Worm (Caenorhabditis elegans): ENCODE results near the gene ZK1307.1.

Gene ZK1307.1

ce11 chrII:9621913-9622348 lies 33.4 kb downstream of the ZK1307.1 start (continued):
- TF ChIP-seq nhr-10 (tag; optimal IDR thresholded peaks at IDR 0.05) (no peak), lin-38 (GFP tag; IDR thresholded peaks at IDR 0.05) (no peak)

- TF ChIP-seq hmg-1.1 (GFP tag; IDR thresholded peaks at IDR 0.05) (no peak), F37D6.2 (tag; optimal IDR thresholded peaks at IDR 0.05) (no peak), D1046.2 (GFP tag; IDR thresholded peaks at IDR 0.05) (no peak), ama-1 (optimal IDR thresholded peaks at IDR 0.05) (peak; percentile 26), lin-38 (GFP tag; IDR thresholded peaks at IDR 0.05) (no peak), nhr-42 (GFP tag; IDR thresholded peaks at IDR 0.05) (no peak), egl-43 (GFP tag; IDR thresholded peaks at IDR 0.05) (peak; percentile 57; the same call in 1 of the 2 replicates), Y5F2A.4 (GFP tag; optimal IDR thresholded peaks at IDR 0.05) (no peak), nhr-41 (GFP tag; IDR thresholded peaks at IDR 0.05) (no peak), dmd-8 (GFP tag; IDR thresholded peaks at IDR 0.05) (no peak), unc-62 (GFP tag; optimal IDR thresholded peaks at IDR 0.05 in 1 of 2) (peak in 1 of 2 experiments; percentile 71), unc-62 (tag; optimal IDR thresholded peaks at IDR 0.05) (no peak), aly-2 (tag; optimal IDR thresholded peaks at IDR 0.05) (no peak), nhr-6 (tag; optimal IDR thresholded peaks at IDR 0.05) (peak; percentile 7), nhr-25 (tag; optimal IDR thresholded peaks at IDR 0.05; ENCODE audit: borderline replicate concordance, insufficient read depth) (no peak), Y105C5A.15 (GFP tag; IDR thresholded peaks at IDR 0.05) (no peak), madf-5 (GFP tag; IDR thresholded peaks at IDR 0.05) (no peak), snpc-4 (tag; optimal IDR thresholded peaks at IDR 0.05) (no peak), arid-1 (GFP tag; conservative IDR thresholded peaks at IDR 0.05) (no peak), zip-11 (GFP tag; IDR thresholded peaks at IDR 0.05) (no peak), daf-16 (GFP tag; optimal IDR thresholded peaks at IDR 0.05) (peak in 1 of 2 experiments; percentile 50), daf-16 (tag; optimal IDR thresholded peaks at IDR 0.05) (no peak), ctbp-1 (GFP tag; IDR thresholded peaks at IDR 0.05) (no peak), dmd-6 (GFP tag; IDR thresholded peaks at IDR 0.05) (peak; percentile 16; the same call in 1 of the 2 replicates), pha-4 (GFP tag; IDR thresholded peaks at IDR 0.05) (no peak; the same call in none of the 2 replicates), pha-4 (tag; optimal IDR thresholded peaks at IDR 0.05) (peak; percentile 37), nhr-48 (tag; optimal IDR thresholded peaks at IDR 0.05) (no peak), set-16 (GFP tag; IDR thresholded peaks at IDR 0.05) (peak; percentile 27; the same call in 1 of the 2 replicates), dve-1 (tag; optimal IDR thresholded peaks at IDR 0.05; ENCODE audit: insufficient read depth) (no peak), attf-4 (tag; optimal IDR thresholded peaks at IDR 0.05) (no peak), ces-1 (GFP tag; optimal IDR thresholded peaks at IDR 0.05) (no peak), mdl-1 (tag; optimal IDR thresholded peaks at IDR 0.05) (peak in 1 of 2 experiments; percentile 11), aha-1 (tag) (peak; percentile 96), nhr-77 (tag; optimal IDR thresholded peaks at IDR 0.05) (no peak), mxl-3 (GFP tag; optimal IDR thresholded peaks at IDR 0.05) (no peak), ceh-44 (GFP tag; IDR thresholded peaks at IDR 0.05) (no peak), zip-2 (tag; optimal IDR thresholded peaks at IDR 0.05) (no peak), mep-1 (tag; optimal IDR thresholded peaks at IDR 0.05) (no peak), nhr-111 (GFP tag; optimal IDR thresholded peaks at IDR 0.05) (no peak), fkh-10 (GFP tag; optimal IDR thresholded peaks at IDR 0.05) (no peak), saeg-2 (GFP tag; IDR thresholded peaks at IDR 0.05) (no peak), hlh-11 (tag; optimal IDR thresholded peaks at IDR 0.05) (peak; percentile 60), skn-1 (tag; optimal IDR thresholded peaks at IDR 0.05) (no peak), sdz-12 (GFP tag; optimal IDR thresholded peaks at IDR 0.05) (no peak), lsy-2 (tag; optimal IDR thresholded peaks at IDR 0.05) (no peak), nhr-102 (tag; optimal IDR thresholded peaks at IDR 0.05) (no peak), nhr-28 (tag; optimal IDR thresholded peaks at IDR 0.05) (peak; percentile 37), unc-39 (tag; optimal IDR thresholded peaks at IDR 0.05) (no peak), Y48G9A.11 (GFP tag; IDR thresholded peaks at IDR 0.05) (no peak), lin-39 (tag; optimal IDR thresholded peaks at IDR 0.05) (no peak)
Measured at ce11 chrII:9621121-9621520, 34.3 kb downstream of the ZK1307.1 start.
